Worm (Caenorhabditis elegans) whole organism, L1 larva: ENCODE data around the gene ipla-7.

ENCODE experiments used
- ama-1 ChIP-seq: fragments of 150-350 bp; optimal IDR thresholded peaks from 2 replicates; lab custom pipeline; 2014
- efl-1 ChIP-seq, 4 experiments: fragments of 150-350 bp; optimal IDR thresholded peaks in 3 of 4; peaks in 1 of 4; 1 replicate in 1 of 4; 2 replicates in 3 of 4; lab custom pipeline; 2014; ENCODE audit warnings: missing biosample characterization in 2 of 4, missing genetic modification characterization in 2 of 4, missing genetic modification reagents in 2 of 4
- lin-13 ChIP-seq: fragments of 150-350 bp; optimal IDR thresholded peaks from 2 replicates; lab custom pipeline; 2014; ENCODE audit warnings: missing biosample characterization, missing genetic modification reagents, missing genetic modification characterization
- lin-15B ChIP-seq: fragments of 150-350 bp; sonication (generic microtip); optimal IDR thresholded peaks from 3 replicates; lab custom pipeline; 2014; ENCODE audit warnings: missing biosample characterization, missing genetic modification characterization
- snpc-4 ChIP-seq: fragments of 150-350 bp; optimal IDR thresholded peaks from 2 replicates; lab custom pipeline; 2014; ENCODE audit warnings: missing biosample characterization, missing genetic modification characterization

- TF ChIP-seq snpc-4 (no peak), efl-1 (optimal IDR thresholded peaks at IDR 0.05; lab: Kevin White, UChicago) (no peak), efl-1 (GFP tag; optimal IDR thresholded peaks at IDR 0.05 in 1 of 2; lab: Kevin White, UChicago) (no peak), lin-13 (GFP tag; lab: Kevin White, UChicago) (no peak), lin-15B (tag; lab: Kevin White, UChicago) (no peak), ama-1 (lab: Kevin White, UChicago) (no peak)
These were observed 45.0 kb downstream of the ipla-7 start, which contains the start of gene F44D12.2 for ce11 chrIV:10017633-10018032.
